Fruit fly (Drosophila melanogaster): ENCODE results near the gene Cf2.

Cf2 gene

DNA sequence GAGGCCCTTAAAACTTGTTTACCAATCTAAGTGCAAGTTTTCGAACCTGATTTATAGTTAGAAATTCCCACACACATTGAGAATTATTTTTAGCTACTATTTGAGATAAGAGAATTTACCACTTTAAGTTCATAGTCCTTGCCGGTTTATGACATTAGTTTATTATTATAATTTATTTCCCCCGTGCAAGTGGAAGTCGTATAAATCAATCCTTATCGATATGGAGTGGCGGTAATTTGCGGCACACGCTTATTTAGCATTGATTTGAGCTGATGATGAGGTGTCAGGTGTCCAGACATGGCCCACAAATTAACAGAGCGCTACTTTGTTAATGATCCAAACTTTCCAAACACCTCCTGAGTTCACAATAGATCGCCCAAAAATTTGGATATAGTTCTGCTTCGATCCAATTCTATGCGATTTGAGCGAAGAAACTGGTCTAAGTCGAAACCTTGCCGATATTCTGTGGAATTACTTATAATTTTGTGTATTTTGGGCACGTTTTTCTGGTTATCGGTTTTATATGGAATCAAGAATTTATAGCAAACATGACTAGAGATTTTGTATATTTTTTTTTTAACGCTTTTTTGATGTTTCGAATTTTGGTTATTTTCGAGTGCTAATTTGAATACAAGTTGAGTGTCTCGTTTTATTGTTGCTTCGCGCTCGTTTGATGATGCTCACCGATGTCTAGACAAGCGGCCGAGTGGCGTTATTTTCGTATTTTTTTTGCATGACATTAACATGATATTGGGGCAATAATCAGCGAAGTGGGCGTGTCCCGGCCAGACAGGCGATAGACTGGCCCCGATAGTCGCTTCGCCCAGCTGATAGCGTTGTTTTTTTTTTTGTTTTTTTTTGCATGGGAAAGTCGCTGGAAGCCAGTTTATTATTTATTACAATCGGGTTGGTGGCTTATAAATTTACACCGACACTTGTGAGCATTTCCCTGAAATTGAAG, 17.0 kb upstream of the Cf2 start:
- TF ChIP-seq Med (GFP tag) (peak; percentile 86), chm (GFP tag; IDR thresholded peaks at IDR 0.05) (no peak), rib (GFP tag; IDR thresholded peaks at IDR 0.05) (peak; percentile 15; the same call in 1 of the 2 replicates), sd (tag; optimal IDR thresholded peaks at IDR 0.05) (peak; percentile 50), CG11560 (tag; IDR thresholded peaks at IDR 0.05) (no peak), chinmo (GFP tag; IDR thresholded peaks at IDR 0.05; ENCODE audit: partially characterized antibody) (peak; percentile 52; the same call in 1 of the 4 replicates), vvl (GFP tag; IDR thresholded peaks at IDR 0.05) (peak; percentile 87), exex (tag; optimal IDR thresholded peaks at IDR 0.05) (peak; percentile 66), CG13894 (tag; optimal IDR thresholded peaks at IDR 0.05) (peak; percentile 99), Max (GFP tag; optimal IDR thresholded peaks at IDR 0.05) (no peak)

DNA sequence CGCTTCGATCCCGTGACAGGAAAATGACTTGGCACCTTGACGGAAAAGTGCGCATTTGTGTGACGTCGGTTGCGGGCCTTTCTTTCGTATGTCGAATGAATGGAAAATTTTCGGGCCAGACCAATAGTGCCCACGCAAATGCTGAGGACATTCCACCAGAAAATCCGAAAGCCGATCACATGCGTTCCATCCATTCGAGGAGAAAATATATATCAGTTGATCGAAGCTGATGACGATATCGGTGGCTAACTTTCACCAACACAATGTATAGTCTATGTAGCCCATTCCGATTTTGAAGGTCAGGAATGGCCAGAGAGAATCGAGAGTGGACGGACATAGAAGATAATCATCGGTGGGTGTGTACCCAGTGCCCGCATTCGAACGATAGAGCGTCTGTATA, 15.3 kb upstream of the Cf2 start:
- no peak for TF ChIP-seq gsb (GFP tag; IDR thresholded peaks at IDR 0.05)
- TF ChIP-seq ab (GFP tag; optimal IDR thresholded peaks at IDR 0.05): no peak
- TF ChIP-seq CG12769 (tag; optimal IDR thresholded peaks at IDR 0.05): peak; percentile 61
- TF ChIP-seq ro (GFP tag; IDR thresholded peaks at IDR 0.05): no peak
- TF ChIP-seq crc (GFP tag; optimal IDR thresholded peaks at IDR 0.05): no peak
- no peak for TF ChIP-seq eyg (GFP tag; optimal IDR thresholded peaks at IDR 0.05)
- no peak for TF ChIP-seq Bgb (GFP tag; IDR thresholded peaks at IDR 0.05; ENCODE audit: partially characterized antibody)
- TF ChIP-seq sd (tag; optimal IDR thresholded peaks at IDR 0.05): peak; percentile 79
- no peak for TF ChIP-seq lola (GFP tag; optimal IDR thresholded peaks at IDR 0.05)
- TF ChIP-seq Elba2 (GFP tag; optimal IDR thresholded peaks at IDR 0.05): no peak
- TF ChIP-seq CG3407 (GFP tag; optimal IDR thresholded peaks at IDR 0.05): no peak
- TF ChIP-seq CG10543 (GFP tag; optimal IDR thresholded peaks at IDR 0.05): peak; percentile 24
- no peak for TF ChIP-seq CG8924 (tag; optimal IDR thresholded peaks at IDR 0.05)
- peak; percentile 24 for TF ChIP-seq sens (GFP tag)
- TF ChIP-seq sna (GFP tag; IDR thresholded peaks at IDR 0.05; ENCODE audit: partially characterized antibody): no peak
- peak; percentile 49 for TF ChIP-seq gcm (GFP tag; optimal IDR thresholded peaks at IDR 0.05)
- peak; percentile 82 for TF ChIP-seq sr (GFP tag; IDR thresholded peaks at IDR 0.05)
- TF ChIP-seq CG7556 (GFP tag; optimal IDR thresholded peaks at IDR 0.05): no peak
- TF ChIP-seq CG7372 (GFP tag; IDR thresholded peaks at IDR 0.05): peak; percentile 39; the same call in 1 of the 2 replicates
- TF ChIP-seq cwo (GFP tag; optimal IDR thresholded peaks at IDR 0.05): peak; percentile 44
- TF ChIP-seq Blimp-1 (GFP tag; optimal IDR thresholded peaks at IDR 0.05): peak; percentile 30
- no peak for TF ChIP-seq Doc2 (GFP tag; IDR thresholded peaks at IDR 0.05)
- no peak for TF ChIP-seq Nf-YA (GFP tag; IDR thresholded peaks at IDR 0.05)
- TF ChIP-seq so (GFP tag; IDR thresholded peaks at IDR 0.05): 0 out of 3 replicates have a peak, but pooled peaks have one; percentile 43
- TF ChIP-seq CG16815 (GFP tag; optimal IDR thresholded peaks at IDR 0.05): no peak
- no peak for TF ChIP-seq Six4 (GFP tag; optimal IDR thresholded peaks at IDR 0.05)
- no peak for TF ChIP-seq Ptx1 (GFP tag; IDR thresholded peaks at IDR 0.05)
- no peak for TF ChIP-seq ara (GFP tag; IDR thresholded peaks at IDR 0.05)
